Worm (Caenorhabditis elegans) whole organism, mixed stage, embryonic: ENCODE data around the gene math-40.

Experiments
- M03D4.4 ChIP-seq: sonication (generic microtip); optimal IDR thresholded peaks from 2 replicates; lab custom pipeline; 2017; ENCODE audit warnings: mild to moderate bottlenecking, missing genetic modification characterization, missing compliant biosample characterization
- bed-3 ChIP-seq: fragments of 200-800 bp; sonication (Bioruptor generic); optimal IDR thresholded peaks from 3 replicates; lab custom pipeline; 2018; ENCODE audit warnings: mild to moderate bottlenecking, missing genetic modification characterization, moderate library complexity, missing compliant biosample characterization
- blmp-1 ChIP-seq: fragments of 150-350 bp; optimal IDR thresholded peaks from 2 replicates; lab custom pipeline; 2014; ENCODE audit warnings: missing biosample characterization, missing genetic modification characterization
- ceh-39 ChIP-seq: fragments of 150-350 bp; optimal IDR thresholded peaks from 2 replicates; lab custom pipeline; 2014; ENCODE audit warnings: missing biosample characterization, missing genetic modification characterization
- ceh-43 ChIP-seq: fragments of 200-800 bp; sonication (Bioruptor generic); optimal IDR thresholded peaks from 2 replicates; lab custom pipeline; 2018; ENCODE audit warnings: mild to moderate bottlenecking, missing genetic modification characterization, moderate library complexity, missing compliant biosample characterization
- ceh-83 ChIP-seq: fragments of 200-800 bp; sonication (Bioruptor generic); optimal IDR thresholded peaks from 2 replicates; lab custom pipeline; 2018; ENCODE audit warnings: mild to moderate bottlenecking, missing genetic modification characterization, missing compliant biosample characterization
- ces-1 ChIP-seq: fragments of 150-350 bp; optimal IDR thresholded peaks from 2 replicates; lab custom pipeline; 2014; ENCODE audit warnings: missing biosample characterization, missing genetic modification reagents, missing genetic modification characterization
- cnd-1 ChIP-seq: fragments of 200-800 bp; sonication (Bioruptor generic); optimal IDR thresholded peaks from 2 replicates; lab custom pipeline; 2018; ENCODE audit warnings: mild to moderate bottlenecking, missing genetic modification characterization, missing compliant biosample characterization
- elt-1 ChIP-seq: sonication (generic microtip); optimal IDR thresholded peaks from 2 replicates; lab custom pipeline; 2017; ENCODE audit warnings: missing genetic modification characterization, mild to moderate bottlenecking, missing compliant biosample characterization, antibody characterized with exemption, moderate library complexity, borderline replicate concordance; ENCODE audit not compliant: insufficient read depth
- elt-3 ChIP-seq: fragments of 150-350 bp; optimal IDR thresholded peaks from 2 replicates; lab custom pipeline; 2014; ENCODE audit warnings: missing biosample characterization, missing genetic modification characterization
- flh-1 ChIP-seq: fragments of 200-800 bp; sonication (Bioruptor generic); optimal IDR thresholded peaks from 2 replicates; lab custom pipeline; 2018; ENCODE audit warnings: mild to moderate bottlenecking, missing genetic modification characterization, moderate library complexity, missing compliant biosample characterization
- ham-2 ChIP-seq: fragments of 200-800 bp; sonication (Bioruptor generic); optimal IDR thresholded peaks from 2 replicates; lab custom pipeline; 2018; ENCODE audit warnings: mild to moderate bottlenecking, missing genetic modification characterization, missing compliant biosample characterization
- hlh-1 ChIP-seq: fragments of 150-350 bp; optimal IDR thresholded peaks from 2 replicates; lab custom pipeline; 2014; ENCODE audit warnings: missing biosample characterization, missing genetic modification reagents, missing genetic modification characterization
- lin-13 ChIP-seq: fragments of 150-350 bp; optimal IDR thresholded peaks from 2 replicates; lab custom pipeline; 2014; ENCODE audit warnings: missing biosample characterization, missing genetic modification characterization
- lin-32 ChIP-seq: fragments of 200-800 bp; sonication (Bioruptor generic); optimal IDR thresholded peaks from 2 replicates; lab custom pipeline; 2018; ENCODE audit warnings: mild to moderate bottlenecking, missing genetic modification characterization, missing compliant biosample characterization
- lsy-2 ChIP-seq: fragments of 150-350 bp; optimal IDR thresholded peaks from 2 replicates; lab custom pipeline; 2014; ENCODE audit warnings: missing biosample characterization, missing genetic modification characterization
- mab-5 ChIP-seq: fragments of 150-350 bp; optimal IDR thresholded peaks from 2 replicates; lab custom pipeline; 2014; ENCODE audit warnings: missing biosample characterization, missing genetic modification characterization
- mep-1 ChIP-seq: fragments of 150-350 bp; optimal IDR thresholded peaks from 2 replicates; lab custom pipeline; 2017; ENCODE audit warnings: missing biosample characterization, missing genetic modification reagents, missing genetic modification characterization, inconsistent platforms
- mls-2 ChIP-seq: sonication (generic microtip); optimal IDR thresholded peaks from 2 replicates; lab custom pipeline; 2016; ENCODE audit warnings: mild to moderate bottlenecking, missing genetic modification characterization, moderate library complexity, missing compliant biosample characterization
- nhr-12 ChIP-seq: fragments of 150-350 bp; optimal IDR thresholded peaks from 2 replicates; lab custom pipeline; 2014; ENCODE audit warnings: missing biosample characterization, missing genetic modification characterization
- nhr-2 ChIP-seq: fragments of 150-350 bp; optimal IDR thresholded peaks from 2 replicates; lab custom pipeline; 2014; ENCODE audit warnings: missing biosample characterization, missing genetic modification characterization
- nhr-237 ChIP-seq: fragments of 150-350 bp; optimal IDR thresholded peaks from 2 replicates; lab custom pipeline; 2014; ENCODE audit warnings: missing biosample characterization, missing genetic modification characterization
- pha-4 ChIP-seq: fragments of 150-350 bp; optimal IDR thresholded peaks from 2 replicates; lab custom pipeline; 2018; ENCODE audit warnings: missing biosample characterization, missing genetic modification reagents, missing genetic modification characterization
- sem-2 ChIP-seq: fragments of 200-800 bp; sonication (Bioruptor generic); optimal IDR thresholded peaks from 2 replicates; lab custom pipeline; 2018; ENCODE audit warnings: mild to moderate bottlenecking, missing genetic modification characterization, missing compliant biosample characterization
- sptf-1 ChIP-seq: sonication (generic microtip); optimal IDR thresholded peaks from 2 replicates; lab custom pipeline; 2017; ENCODE audit warnings: mild to moderate bottlenecking, missing genetic modification characterization, moderate library complexity, missing compliant biosample characterization
- tbx-8 ChIP-seq: fragments of 200-800 bp; sonication (Bioruptor generic); optimal IDR thresholded peaks from 2 replicates; lab custom pipeline; 2018; ENCODE audit warnings: mild to moderate bottlenecking, missing genetic modification characterization, moderate library complexity, missing compliant biosample characterization
- unc-120 ChIP-seq: sonication (generic microtip); optimal IDR thresholded peaks from 2 replicates; lab custom pipeline; 2017; ENCODE audit warnings: missing genetic modification characterization, missing compliant biosample characterization; ENCODE audit not compliant: poor library complexity, severe bottlenecking
- unc-62 ChIP-seq: fragments of 150-350 bp; optimal IDR thresholded peaks from 2 replicates; lab custom pipeline; 2014; ENCODE audit warnings: missing biosample characterization, missing genetic modification reagents, missing genetic modification characterization
- zip-8 ChIP-seq: fragments of 150-350 bp; optimal IDR thresholded peaks from 2 replicates; lab custom pipeline; 2014; ENCODE audit warnings: missing biosample characterization, missing genetic modification characterization
- ztf-11 ChIP-seq: fragments of 150-350 bp; optimal IDR thresholded peaks from 2 replicates; lab custom pipeline; 2014; ENCODE audit warnings: missing biosample characterization, missing genetic modification characterization

Gene math-40

DNA sequence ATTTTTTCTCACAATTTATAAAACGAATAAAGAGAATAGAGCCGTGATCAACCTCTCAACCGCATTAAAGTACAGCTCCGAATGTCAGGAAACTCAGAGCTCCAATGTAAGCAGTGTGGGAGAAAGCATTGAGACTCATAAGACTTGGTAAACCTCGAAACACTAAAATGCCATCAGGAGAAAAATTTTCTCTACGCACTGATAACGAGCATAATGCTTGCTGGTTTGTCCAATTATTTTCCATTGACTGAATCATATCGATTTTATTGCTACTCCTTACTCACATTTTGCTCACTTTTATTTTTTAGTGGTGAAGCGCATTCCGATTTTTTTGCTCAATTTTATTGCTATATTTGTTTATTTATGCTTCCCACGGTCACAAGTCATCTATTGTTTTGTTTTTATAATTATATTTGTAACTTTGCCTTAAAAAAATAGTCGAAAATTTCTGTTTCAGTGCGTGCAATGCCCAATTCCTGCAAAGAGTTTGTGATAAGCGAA is at the start of gene math-40:
math-40 (plus strand) TSS at position 451 of the 501 bp plus-strand sequence.
- no peak for TF ChIP-seq lin-32 (GFP tag; lab: Kevin White, UChicago)
- no peak for TF ChIP-seq bed-3
- no peak for TF ChIP-seq ham-2 (GFP tag; lab: Kevin White, UChicago)
- TF ChIP-seq sptf-1 (tag; lab: Kevin White, UChicago) = no peak
- TF ChIP-seq tbx-8 (GFP tag; lab: Kevin White, UChicago) = no peak
- no peak for TF ChIP-seq pha-4
- no peak for TF ChIP-seq hlh-1
- no peak for TF ChIP-seq mls-2
- TF ChIP-seq nhr-12 = no peak
- no peak for TF ChIP-seq nhr-2
- no peak for TF ChIP-seq mab-5

- TF ChIP-seq ceh-39 (tag; lab: Kevin White, UChicago) = no peak
- TF ChIP-seq mab-5 = no peak
- TF ChIP-seq nhr-2 = no peak
- TF ChIP-seq sem-2 (GFP tag; lab: Kevin White, UChicago) = no peak
- TF ChIP-seq lin-13 (tag; lab: Kevin White, UChicago) = no peak
- no peak for TF ChIP-seq ceh-43
- no peak for TF ChIP-seq lin-32 (GFP tag; lab: Kevin White, UChicago)
- TF ChIP-seq nhr-12 = no peak
- no peak for TF ChIP-seq elt-3 (tag; lab: Kevin White, UChicago)
- TF ChIP-seq ham-2 (GFP tag; lab: Kevin White, UChicago) = no peak
- TF ChIP-seq zip-8 (tag; lab: Kevin White, UChicago) = no peak
- no peak for TF ChIP-seq cnd-1 (tag; lab: Kevin White, UChicago)
- no peak for TF ChIP-seq ceh-83 (GFP tag; lab: Kevin White, UChicago)
- no peak for TF ChIP-seq elt-1
- TF ChIP-seq mep-1 = no peak
- no peak for TF ChIP-seq M03D4.4 (tag; lab: Kevin White, UChicago)
These were observed 48.0 kb upstream of the math-40 start, which contains the start of gene math-4 for ce11 chrII:1782474-1782873. Gene math-4 (minus strand): TSS chrII:1782574.

ce11 chrII:1784799-1785198 is 45.6 kb upstream of the math-40 start, which contains the start of gene C08F1.11:
Gene C08F1.11 (minus strand): TSS chrII:1784899.
- TF ChIP-seq cnd-1 (tag; lab: Kevin White, UChicago) = no peak
- no peak for TF ChIP-seq unc-120 (tag; lab: Kevin White, UChicago)
- no peak for TF ChIP-seq ceh-39 (tag; lab: Kevin White, UChicago)
- no peak for TF ChIP-seq unc-62 (GFP tag; lab: Kevin White, UChicago)

- TF ChIP-seq ztf-11 (tag; lab: Kevin White, UChicago) (no peak), nhr-12 (no peak), flh-1 (no peak), tbx-8 (GFP tag; lab: Kevin White, UChicago) (no peak), ceh-83 (GFP tag; lab: Kevin White, UChicago) (no peak), elt-1 (no peak), blmp-1 (tag; lab: Kevin White, UChicago) (no peak), bed-3 (no peak), mep-1 (no peak), M03D4.4 (tag; lab: Kevin White, UChicago) (no peak), unc-62 (GFP tag; lab: Kevin White, UChicago) (no peak), lsy-2 (tag; lab: Kevin White, UChicago) (no peak), unc-120 (tag; lab: Kevin White, UChicago) (no peak), zip-8 (tag; lab: Kevin White, UChicago) (no peak), sem-2 (GFP tag; lab: Kevin White, UChicago) (no peak), mab-5 (no peak)
These were observed 44.2 kb upstream of the math-40 start, which contains the start of gene C08F1.10 for ce11 chrII:1786209-1786608. Gene C08F1.10 (minus strand): TSS chrII:1786309.

- TF ChIP-seq ces-1 (no peak), sptf-1 (tag; lab: Kevin White, UChicago) (no peak), unc-62 (GFP tag; lab: Kevin White, UChicago) (no peak), nhr-237 (no peak), pha-4 (no peak), ham-2 (GFP tag; lab: Kevin White, UChicago) (no peak), M03D4.4 (tag; lab: Kevin White, UChicago) (no peak), ztf-11 (tag; lab: Kevin White, UChicago) (no peak), lin-32 (GFP tag; lab: Kevin White, UChicago) (no peak), sem-2 (GFP tag; lab: Kevin White, UChicago) (no peak), mls-2 (no peak)
These were observed 43.2 kb upstream of the math-40 start for ce11 chrII:1787208-1787607.
